Fruit fly (Drosophila melanogaster): Measurements from ENCODE around the gene CG15337.

Gene CG15337

DNA sequence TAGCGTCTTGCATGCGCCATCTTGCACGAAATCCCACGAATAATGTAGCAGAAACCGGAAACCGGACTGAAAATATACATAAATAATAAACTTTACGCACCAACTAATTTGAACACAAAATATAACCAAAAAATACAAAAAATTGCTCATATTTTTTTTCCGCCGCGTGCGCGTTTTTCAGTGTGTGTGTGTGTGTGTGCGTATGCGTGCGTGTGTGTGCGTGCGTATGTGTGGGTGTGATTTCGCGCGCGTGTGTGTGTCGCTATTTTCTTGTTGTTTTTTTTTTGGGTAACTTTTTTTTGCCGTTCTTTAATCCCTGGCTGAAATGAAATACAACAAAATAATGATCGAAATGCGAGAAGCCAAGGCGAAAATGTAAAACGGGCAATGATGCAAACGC lies 19.1 kb downstream of the CG15337 start:
- TF ChIP-seq CG5204 (GFP tag; optimal IDR thresholded peaks at IDR 0.05) (no peak), CG1620 (GFP tag; optimal IDR thresholded peaks at IDR 0.05) (no peak), Hr96 (GFP tag; optimal IDR thresholded peaks at IDR 0.05) (no peak), CG7101 (tag; optimal IDR thresholded peaks at IDR 0.05) (no peak), ovo (GFP tag; optimal IDR thresholded peaks at IDR 0.05) (no peak), CG12768 (GFP tag; optimal IDR thresholded peaks at IDR 0.05) (no peak), kay (GFP tag; ENCODE audit: borderline replicate concordance) (no peak)

DNA sequence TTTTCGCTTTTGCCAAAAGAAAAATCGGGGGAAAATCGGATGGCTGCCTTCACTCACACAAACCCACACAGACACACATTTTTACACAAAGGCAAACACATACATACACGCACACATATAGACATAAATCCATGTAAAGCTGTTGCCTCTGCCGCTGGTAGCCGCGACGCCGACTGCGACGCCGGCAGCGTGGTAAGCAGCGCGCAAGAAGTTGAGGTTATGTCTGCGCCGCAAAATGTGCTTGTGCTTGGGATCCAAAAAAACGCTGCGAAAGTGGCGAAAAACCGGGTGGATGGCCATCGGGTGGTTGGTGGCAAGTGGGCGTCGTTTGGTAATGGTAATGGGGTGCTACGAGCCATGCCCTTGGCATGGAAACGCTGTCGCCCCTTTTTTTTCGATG lies 20.0 kb downstream of the CG15337 start:
- TF ChIP-seq toe (GFP tag; optimal IDR thresholded peaks at IDR 0.05) (no peak), Clk (GFP tag; optimal IDR thresholded peaks at IDR 0.05) (no peak), pad (GFP tag; optimal IDR thresholded peaks at IDR 0.05) (no peak), CG12768 (GFP tag; optimal IDR thresholded peaks at IDR 0.05) (no peak), tj (GFP tag; optimal IDR thresholded peaks at IDR 0.05) (no peak), CG5204 (GFP tag; optimal IDR thresholded peaks at IDR 0.05) (no peak), CG7101 (tag; optimal IDR thresholded peaks at IDR 0.05) (no peak), Hr96 (GFP tag; optimal IDR thresholded peaks at IDR 0.05) (no peak), kay (GFP tag; ENCODE audit: borderline replicate concordance) (no peak), CG14711 (tag; optimal IDR thresholded peaks at IDR 0.05) (no peak), Crg-1 (GFP tag; optimal IDR thresholded peaks at IDR 0.05) (no peak), CG1620 (GFP tag; optimal IDR thresholded peaks at IDR 0.05) (no peak), CG7045 (GFP tag; optimal IDR thresholded peaks at IDR 0.05) (no peak), cic (GFP tag; optimal IDR thresholded peaks at IDR 0.05) (no peak), Mnt (GFP tag; optimal IDR thresholded peaks at IDR 0.05) (no peak), ovo (GFP tag; optimal IDR thresholded peaks at IDR 0.05) (no peak), bab1 (GFP tag; optimal IDR thresholded peaks at IDR 0.05) (no peak), cnc (optimal IDR thresholded peaks at IDR 0.05) (no peak)

DNA sequence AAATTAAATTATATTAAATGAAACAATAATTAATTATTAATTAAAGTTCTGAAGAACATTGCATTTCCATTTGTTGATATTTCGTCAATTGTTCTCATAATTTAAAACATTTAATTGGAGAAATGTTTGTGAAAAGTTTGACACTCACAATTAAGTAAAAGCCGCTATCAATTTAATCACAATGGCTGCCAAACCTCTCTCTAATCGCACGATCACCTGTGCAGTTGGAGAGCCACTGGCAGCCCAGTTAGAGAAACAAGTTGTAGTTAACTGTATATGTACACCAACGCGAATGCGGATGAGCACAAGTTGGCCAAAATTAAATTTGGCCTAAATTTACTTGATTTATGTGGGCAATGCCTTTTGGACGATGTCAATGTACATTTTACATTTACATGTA lies 32.3 kb downstream of the CG15337 start:
- TF ChIP-seq pad (GFP tag; optimal IDR thresholded peaks at IDR 0.05) (no peak), Crg-1 (GFP tag; optimal IDR thresholded peaks at IDR 0.05) (no peak), CG12768 (GFP tag; optimal IDR thresholded peaks at IDR 0.05) (no peak), tj (GFP tag; optimal IDR thresholded peaks at IDR 0.05) (no peak), ovo (GFP tag; optimal IDR thresholded peaks at IDR 0.05) (no peak), CG7045 (GFP tag; optimal IDR thresholded peaks at IDR 0.05) (no peak), toe (GFP tag; optimal IDR thresholded peaks at IDR 0.05) (no peak), Hr96 (GFP tag; optimal IDR thresholded peaks at IDR 0.05) (no peak), kay (GFP tag; ENCODE audit: borderline replicate concordance) (no peak), Mnt (GFP tag; optimal IDR thresholded peaks at IDR 0.05) (no peak), cnc (optimal IDR thresholded peaks at IDR 0.05) (no peak), Clk (GFP tag; optimal IDR thresholded peaks at IDR 0.05) (no peak), CG1620 (GFP tag; optimal IDR thresholded peaks at IDR 0.05) (no peak), bab1 (GFP tag; optimal IDR thresholded peaks at IDR 0.05) (no peak)

DNA sequence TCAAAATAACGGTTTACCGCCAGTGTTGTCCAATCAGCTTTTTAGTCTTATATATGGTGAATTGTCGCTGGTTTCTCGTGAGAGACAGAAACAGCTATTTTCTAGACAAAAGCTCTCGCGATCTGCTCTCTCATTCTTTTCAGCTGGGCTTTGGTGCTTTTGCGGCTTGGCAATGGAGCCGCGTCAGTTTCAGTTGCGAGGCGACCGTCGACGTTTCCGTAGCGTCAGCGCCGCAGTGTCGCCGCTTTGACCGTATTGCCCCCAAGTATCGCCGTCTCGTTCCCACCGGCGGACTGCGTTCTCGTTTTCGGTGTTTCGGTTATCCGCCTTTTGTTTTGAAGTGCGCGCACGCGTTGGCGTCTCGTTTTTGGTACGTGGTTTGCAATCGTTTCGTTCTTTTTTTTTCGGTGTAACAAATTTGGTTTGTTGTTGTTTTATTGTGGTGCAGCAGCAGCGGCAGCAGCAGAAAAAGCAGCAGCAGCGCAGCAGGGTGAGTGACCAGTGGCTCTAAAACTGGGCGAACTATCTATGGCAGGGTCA lies 33.2 kb downstream of the CG15337 start:
- TF ChIP-seq Hr96 (GFP tag; optimal IDR thresholded peaks at IDR 0.05) (no peak), CG7101 (tag; optimal IDR thresholded peaks at IDR 0.05) (peak; percentile 22), bab1 (GFP tag; optimal IDR thresholded peaks at IDR 0.05) (peak; percentile 87), kay (GFP tag; ENCODE audit: borderline replicate concordance) (peak; percentile 85), CG1620 (GFP tag; optimal IDR thresholded peaks at IDR 0.05) (peak; percentile 18), Crg-1 (GFP tag; optimal IDR thresholded peaks at IDR 0.05) (no peak), CG12768 (GFP tag; optimal IDR thresholded peaks at IDR 0.05) (peak; percentile 28), pad (GFP tag; optimal IDR thresholded peaks at IDR 0.05) (peak; percentile 8), tj (GFP tag; optimal IDR thresholded peaks at IDR 0.05) (peak; percentile 74), ovo (GFP tag; optimal IDR thresholded peaks at IDR 0.05) (peak; percentile 90), cnc (optimal IDR thresholded peaks at IDR 0.05) (no peak), CG11617 (GFP tag; optimal IDR thresholded peaks at IDR 0.05) (no peak), toe (GFP tag; optimal IDR thresholded peaks at IDR 0.05) (peak; percentile 30), cic (GFP tag; optimal IDR thresholded peaks at IDR 0.05) (no peak), CG33017 (tag; optimal IDR thresholded peaks at IDR 0.05) (no peak), CG7045 (GFP tag; optimal IDR thresholded peaks at IDR 0.05) (no peak), Clk (GFP tag; optimal IDR thresholded peaks at IDR 0.05) (no peak), Mnt (GFP tag; optimal IDR thresholded peaks at IDR 0.05) (peak; percentile 16), CG5204 (GFP tag; optimal IDR thresholded peaks at IDR 0.05) (no peak), CG14711 (tag; optimal IDR thresholded peaks at IDR 0.05) (no peak)

DNA sequence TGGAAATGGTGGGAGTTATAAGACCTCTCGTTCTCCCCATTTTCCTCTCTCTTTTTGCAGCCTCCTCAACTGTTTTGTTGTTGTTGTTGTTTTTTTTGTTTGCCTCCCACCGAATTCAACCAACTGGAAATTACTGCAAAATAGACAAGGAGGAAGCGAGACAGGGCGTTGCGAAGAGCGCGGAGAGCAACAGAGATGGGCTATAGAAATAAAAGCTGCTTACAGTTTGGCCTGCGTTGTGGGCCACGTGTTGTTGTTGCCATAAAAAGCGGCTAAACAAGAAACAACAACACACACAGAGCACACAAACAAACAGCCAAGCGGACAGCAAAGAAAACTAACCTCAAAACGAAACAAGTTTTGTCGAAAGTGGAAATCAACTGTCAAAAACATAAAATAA lies 34.7 kb downstream of the CG15337 start:
- no peak for TF ChIP-seq bab1 (GFP tag; optimal IDR thresholded peaks at IDR 0.05)
- no peak for TF ChIP-seq kay (GFP tag; ENCODE audit: borderline replicate concordance)
- no peak for TF ChIP-seq pad (GFP tag; optimal IDR thresholded peaks at IDR 0.05)
- TF ChIP-seq CG7101 (tag; optimal IDR thresholded peaks at IDR 0.05) = no peak
- TF ChIP-seq CG12768 (GFP tag; optimal IDR thresholded peaks at IDR 0.05) = no peak
- no peak for TF ChIP-seq cic (GFP tag; optimal IDR thresholded peaks at IDR 0.05)
- no peak for TF ChIP-seq CG14711 (tag; optimal IDR thresholded peaks at IDR 0.05)
- no peak for TF ChIP-seq toe (GFP tag; optimal IDR thresholded peaks at IDR 0.05)
- no peak for TF ChIP-seq tj (GFP tag; optimal IDR thresholded peaks at IDR 0.05)
- TF ChIP-seq cnc (optimal IDR thresholded peaks at IDR 0.05) = no peak
- TF ChIP-seq Mnt (GFP tag; optimal IDR thresholded peaks at IDR 0.05) = no peak
- no peak for TF ChIP-seq CG11617 (GFP tag; optimal IDR thresholded peaks at IDR 0.05)
- TF ChIP-seq CG33017 (tag; optimal IDR thresholded peaks at IDR 0.05) = no peak
- TF ChIP-seq Crg-1 (GFP tag; optimal IDR thresholded peaks at IDR 0.05) = no peak

DNA sequence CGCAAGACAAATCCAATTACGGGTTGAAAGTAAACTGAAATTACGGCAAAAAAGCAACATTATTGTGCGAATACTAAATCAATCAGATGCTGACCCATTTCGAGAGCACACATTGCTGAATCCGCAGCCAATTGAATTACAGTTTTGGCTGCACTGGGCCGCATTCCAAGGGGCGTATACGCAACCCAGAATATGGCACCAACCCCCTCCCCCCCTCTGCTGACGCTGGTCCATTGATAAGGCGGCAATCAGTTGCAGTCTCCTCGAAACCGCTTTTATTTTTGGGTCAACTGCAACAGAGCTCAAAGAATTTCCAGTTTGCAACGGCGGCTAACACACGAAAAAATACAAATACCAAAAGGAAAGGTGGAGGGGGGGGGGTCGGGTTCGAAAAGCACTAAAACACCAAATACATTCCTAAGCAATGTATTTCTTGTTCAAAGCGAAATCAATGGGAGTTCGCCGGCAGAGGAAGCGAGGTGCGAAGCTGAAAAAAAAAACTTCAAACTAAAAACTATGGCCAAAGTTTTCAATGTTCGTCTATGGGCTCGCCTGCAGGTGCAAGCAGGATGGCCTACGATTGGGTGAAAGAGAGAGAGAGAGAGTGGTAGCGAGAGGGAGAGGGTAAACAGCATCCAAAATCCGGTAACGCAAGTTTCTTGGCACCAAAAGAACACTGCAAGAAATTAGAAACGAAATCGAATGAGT lies 35.7 kb downstream of the CG15337 start:
- TF ChIP-seq CG7101 (tag; optimal IDR thresholded peaks at IDR 0.05) = no peak
- TF ChIP-seq cnc (optimal IDR thresholded peaks at IDR 0.05) = no peak
- no peak for TF ChIP-seq CG1620 (GFP tag; optimal IDR thresholded peaks at IDR 0.05)
- TF ChIP-seq CG12768 (GFP tag; optimal IDR thresholded peaks at IDR 0.05) = no peak
- TF ChIP-seq kay (GFP tag; ENCODE audit: borderline replicate concordance) = no peak
- no peak for TF ChIP-seq CG11617 (GFP tag; optimal IDR thresholded peaks at IDR 0.05)
- TF ChIP-seq bab1 (GFP tag; optimal IDR thresholded peaks at IDR 0.05) = no peak
